Worm (Caenorhabditis elegans) whole organism, L1 larva: ENCODE data around the gene R13H9.6.

Source experiments
- C16A3.4 ChIP-seq: fragments of 150-350 bp; optimal IDR thresholded peaks from 2 replicates; lab custom pipeline; 2014; ENCODE audit warnings: missing biosample characterization, missing genetic modification characterization
- alr-1 ChIP-seq: fragments of 200-800 bp; sonication (Bioruptor generic); optimal IDR thresholded peaks from 2 replicates; lab custom pipeline; 2018; ENCODE audit warnings: borderline replicate concordance, mild to moderate bottlenecking, missing genetic modification characterization, missing compliant biosample characterization
- ceh-88 ChIP-seq: fragments of 200-800 bp; sonication (Bioruptor generic); IDR thresholded peaks from 2 replicates; pipeline ENCODE4 v1.3.6; 2022; ENCODE audit warnings: missing genetic modification characterization, missing compliant biosample characterization
- lin-14 ChIP-seq: fragments of 200-800 bp; sonication (Bioruptor generic); optimal IDR thresholded peaks from 2 replicates; lab custom pipeline; 2018; ENCODE audit warnings: mild to moderate bottlenecking, missing genetic modification characterization, moderate library complexity, missing compliant biosample characterization
- nhr-71 ChIP-seq: sonication (generic microtip); optimal IDR thresholded peaks from 2 replicates; lab custom pipeline; 2016; ENCODE audit warnings: mild to moderate bottlenecking, missing genetic modification characterization, moderate library complexity, missing compliant biosample characterization
- nhr-77 ChIP-seq: fragments of 150-350 bp; optimal IDR thresholded peaks from 2 replicates; lab custom pipeline; 2014; ENCODE audit warnings: missing biosample characterization, missing genetic modification characterization
- nhr-90 ChIP-seq: sonication (generic microtip); optimal IDR thresholded peaks from 2 replicates; lab custom pipeline; 2016; ENCODE audit warnings: mild to moderate bottlenecking, missing genetic modification characterization, missing compliant biosample characterization; ENCODE audit not compliant: poor library complexity
- pqm-1 ChIP-seq: sonication (generic microtip); optimal IDR thresholded peaks from 3 replicates; lab custom pipeline; 2017; ENCODE audit warnings: missing biosample characterization, missing genetic modification characterization
- rnt-1 ChIP-seq: sonication (generic microtip); optimal IDR thresholded peaks from 2 replicates; lab custom pipeline; 2016; ENCODE audit warnings: mild to moderate bottlenecking, missing genetic modification characterization, moderate library complexity, missing compliant biosample characterization
- skn-1 ChIP-seq: fragments of 150-350 bp; optimal IDR thresholded peaks from 2 replicates; lab custom pipeline; 2014; ENCODE audit warnings: missing biosample characterization, missing genetic modification characterization
- ztf-11 ChIP-seq, 2 experiments: sonication (generic microtip); optimal IDR thresholded peaks; 2 replicates each; lab custom pipeline; 2016 to 2017; ENCODE audit warnings: missing genetic modification characterization in 2 of 2, missing biosample characterization in 1 of 2, missing compliant biosample characterization in 1 of 2

ce11 chrIV:5108971-5109370, 40.5 kb upstream of the R13H9.6 start:
- TF ChIP-seq nhr-77 (tag; lab: Kevin White, UChicago), result no peak
- no peak for TF ChIP-seq nhr-90
- no peak for TF ChIP-seq C16A3.4 (tag; lab: Kevin White, UChicago)
- no peak for TF ChIP-seq ceh-88 (GFP tag; lab: Robert Waterston, UW)
- no peak for TF ChIP-seq lin-14 (GFP tag; lab: Kevin White, UChicago)
- no peak for TF ChIP-seq ztf-11 (tag; optimal IDR thresholded peaks at IDR 0.05; lab: Kevin White, UChicago)
- TF ChIP-seq nhr-71 (tag; lab: Kevin White, UChicago), result no peak
- no peak for TF ChIP-seq alr-1
- no peak for TF ChIP-seq pqm-1 (tag; lab: Kevin White, UChicago)
- no peak for TF ChIP-seq rnt-1
- TF ChIP-seq skn-1 (tag; lab: Kevin White, UChicago), result no peak
